Worm (Caenorhabditis elegans) whole organism, L4 larva: ENCODE data around the gene his-17.

ENCODE experiments used
- F37D6.2 ChIP-seq: sonication (generic microtip); optimal IDR thresholded peaks from 2 replicates; lab custom pipeline; 2016; ENCODE audit warnings: mild to moderate bottlenecking, missing genetic modification characterization, missing compliant biosample characterization
- F49E8.2 ChIP-seq: sonication (generic microtip); optimal IDR thresholded peaks from 2 replicates; lab custom pipeline; 2016; ENCODE audit warnings: missing compliant biosample characterization, mild to moderate bottlenecking, missing genetic modification characterization, borderline replicate concordance
- T20F7.1 ChIP-seq: fragments of 200-800 bp; sonication (Bioruptor generic); optimal IDR thresholded peaks from 2 replicates; lab custom pipeline; 2018; ENCODE audit warnings: mild to moderate bottlenecking, missing genetic modification characterization, missing compliant biosample characterization
- ZK337.2 ChIP-seq: fragments of 200-800 bp; sonication (Bioruptor generic); IDR thresholded peaks from 2 replicates; pipeline ENCODE4 v1.3.6; 2022; ENCODE audit warnings: missing genetic modification reagents, missing genetic modification characterization, missing compliant biosample characterization
- ZK546.5 ChIP-seq, 2 experiments: sonication (generic microtip); optimal IDR thresholded peaks; 2 replicates each; lab custom pipeline; 2017; ENCODE audit warnings: missing biosample characterization in 2 of 2, missing genetic modification characterization in 2 of 2
- ceh-28 ChIP-seq: fragments of 150-350 bp; optimal IDR thresholded peaks from 2 replicates; lab custom pipeline; 2014; ENCODE audit warnings: missing biosample characterization, missing genetic modification reagents, missing genetic modification characterization
- ctbp-1 ChIP-seq: fragments of 200-800 bp; sonication (Bioruptor generic); IDR thresholded peaks from 2 replicates; pipeline ENCODE4 v1.3.6; 2022; ENCODE audit warnings: missing genetic modification reagents, missing genetic modification characterization, missing compliant biosample characterization
- daf-16 ChIP-seq, 3 experiments: sonication (generic microtip); optimal IDR thresholded peaks; 2 replicates each; lab custom pipeline; 2016 to 2017; ENCODE audit warnings: missing genetic modification characterization in 3 of 3, missing genetic modification reagents in 3 of 3, mild to moderate bottlenecking in 2 of 3, missing compliant biosample characterization in 2 of 3, missing biosample characterization in 1 of 3, moderate library complexity in 1 of 3
- daf-19 ChIP-seq: fragments of 200-800 bp; sonication (Bioruptor generic); conservative IDR thresholded peaks from 2 replicates; pipeline ENCODE4 v1.3.6; 2022; ENCODE audit warnings: missing genetic modification characterization, missing compliant biosample characterization
- dmd-6 ChIP-seq: fragments of 200-800 bp; sonication (Bioruptor generic); IDR thresholded peaks from 2 replicates; pipeline ENCODE4 v1.3.6; 2022; ENCODE audit warnings: missing genetic modification reagents, missing genetic modification characterization, missing compliant biosample characterization
- dve-1 ChIP-seq: sonication (generic microtip); optimal IDR thresholded peaks from 2 replicates; lab custom pipeline; 2017; ENCODE audit warnings: antibody characterized with exemption, mild to moderate bottlenecking, missing genetic modification characterization, missing compliant biosample characterization; ENCODE audit not compliant: insufficient read depth
- fkh-10 ChIP-seq: fragments of 150-350 bp; optimal IDR thresholded peaks from 2 replicates; lab custom pipeline; 2014; ENCODE audit warnings: missing biosample characterization, missing genetic modification reagents, missing genetic modification characterization
- gei-8 ChIP-seq: fragments of 200-800 bp; sonication (Bioruptor generic); optimal IDR thresholded peaks from 2 replicates; lab custom pipeline; 2018; ENCODE audit warnings: mild to moderate bottlenecking, missing genetic modification characterization, missing compliant biosample characterization
- hif-1 ChIP-seq, 2 experiments: sonication (generic microtip); optimal IDR thresholded peaks; 2 replicates each; lab custom pipeline; 2016 to 2017; ENCODE audit warnings: missing compliant biosample characterization in 2 of 2, missing genetic modification characterization in 2 of 2, missing genetic modification reagents in 2 of 2, missing genotype in 2 of 2, mild to moderate bottlenecking in 1 of 2
- hlh-11 ChIP-seq: fragments of 200-800 bp; sonication (Bioruptor generic); optimal IDR thresholded peaks from 2 replicates; lab custom pipeline; 2018; ENCODE audit warnings: mild to moderate bottlenecking, missing genetic modification characterization, missing compliant biosample characterization
- hlh-30 ChIP-seq: sonication (generic microtip); optimal IDR thresholded peaks from 2 replicates; lab custom pipeline; 2017; ENCODE audit warnings: antibody characterized with exemption, mild to moderate bottlenecking, missing genetic modification characterization, missing compliant biosample characterization; ENCODE audit not compliant: insufficient read depth
- jun-1 ChIP-seq: fragments of 150-350 bp; optimal IDR thresholded peaks from 2 replicates; lab custom pipeline; 2014; ENCODE audit warnings: missing biosample characterization, missing genetic modification reagents, missing genetic modification characterization
- lin-13 ChIP-seq: fragments of 150-350 bp; optimal IDR thresholded peaks from 2 replicates; lab custom pipeline; 2014; ENCODE audit warnings: missing biosample characterization, missing genetic modification reagents, missing genetic modification characterization
- lin-29 ChIP-seq: fragments of 200-800 bp; sonication (Bioruptor generic); IDR thresholded peaks from 2 replicates; pipeline ENCODE4 v1.3.6; 2022; ENCODE audit warnings: missing genetic modification reagents, missing genetic modification characterization, missing compliant biosample characterization
- mdl-1 ChIP-seq, 2 experiments: fragments of 150-350 bp in 1 of 2; sonication (generic microtip) in 1 of 2; optimal IDR thresholded peaks; 2 replicates each; lab custom pipeline; 2014 to 2017; ENCODE audit warnings: missing biosample characterization in 2 of 2, missing genetic modification characterization in 2 of 2
- mdt-29 ChIP-seq: fragments of 200-800 bp; sonication (Bioruptor generic); IDR thresholded peaks from 2 replicates; pipeline ENCODE4 v1.3.6; 2022; ENCODE audit warnings: missing genetic modification reagents, missing genetic modification characterization, missing compliant biosample characterization
- mes-2 ChIP-seq: sonication (generic microtip); optimal IDR thresholded peaks from 2 replicates; lab custom pipeline; 2016; ENCODE audit warnings: missing genotype, mild to moderate bottlenecking, missing genetic modification characterization, missing compliant biosample characterization; ENCODE audit not compliant: poor library complexity, severe bottlenecking
- nhr-102 ChIP-seq: sonication (generic microtip); optimal IDR thresholded peaks from 2 replicates; lab custom pipeline; 2016; ENCODE audit warnings: mild to moderate bottlenecking, missing genetic modification characterization, moderate library complexity, missing compliant biosample characterization
- nhr-28 ChIP-seq: fragments of 150-350 bp; optimal IDR thresholded peaks from 2 replicates; lab custom pipeline; 2014; ENCODE audit warnings: missing biosample characterization, missing genetic modification characterization
- nhr-41 ChIP-seq: fragments of 200-800 bp; sonication (Bioruptor generic); IDR thresholded peaks from 2 replicates; pipeline ENCODE4 v1.3.6; 2022; ENCODE audit warnings: missing genetic modification reagents, missing genetic modification characterization, missing compliant biosample characterization
- nhr-48 ChIP-seq: sonication (generic microtip); optimal IDR thresholded peaks from 2 replicates; lab custom pipeline; 2016; ENCODE audit warnings: mild to moderate bottlenecking, missing genetic modification characterization, missing compliant biosample characterization
- nhr-6 ChIP-seq: fragments of 150-350 bp; optimal IDR thresholded peaks from 2 replicates; lab custom pipeline; 2014; ENCODE audit warnings: missing biosample characterization, missing genetic modification characterization
- nhr-76 ChIP-seq: fragments of 150-350 bp; optimal IDR thresholded peaks from 2 replicates; lab custom pipeline; 2014; ENCODE audit warnings: missing biosample characterization, missing genetic modification characterization
- pha-4 ChIP-seq, 2 experiments: fragments of 150-350 bp in 1 of 2; fragments of 200-800 bp in 1 of 2; sonication (Bioruptor generic) in 1 of 2; IDR thresholded peaks in 1 of 2; optimal IDR thresholded peaks in 1 of 2; 2 replicates each; pipeline versions ENCODE4 v1.3.6 to Lab custom; 2014 to 2022; ENCODE audit warnings: missing genetic modification characterization in 2 of 2, missing genetic modification reagents in 2 of 2, missing biosample characterization in 1 of 2, missing compliant biosample characterization in 1 of 2
- php-3 ChIP-seq: fragments of 200-800 bp; sonication (Bioruptor generic); IDR thresholded peaks from 2 replicates; pipeline ENCODE4 v1.3.6; 2022; ENCODE audit warnings: missing genetic modification reagents, missing genetic modification characterization, missing compliant biosample characterization
- set-16 ChIP-seq: fragments of 200-800 bp; sonication (Bioruptor generic); IDR thresholded peaks from 2 replicates; pipeline ENCODE4 v1.3.6; 2022; ENCODE audit warnings: missing genetic modification reagents, missing genetic modification characterization, missing compliant biosample characterization
- spr-1 ChIP-seq: sonication (generic microtip); optimal IDR thresholded peaks from 2 replicates; lab custom pipeline; 2016; ENCODE audit warnings: mild to moderate bottlenecking, missing genetic modification characterization, missing compliant biosample characterization
- spr-3 ChIP-seq: fragments of 200-800 bp; sonication (Bioruptor generic); optimal IDR thresholded peaks from 2 replicates; lab custom pipeline; 2018; ENCODE audit warnings: mild to moderate bottlenecking, missing genetic modification characterization, missing compliant biosample characterization
- tag-97 ChIP-seq: fragments of 200-800 bp; sonication (Bioruptor generic); IDR thresholded peaks from 2 replicates; pipeline ENCODE4 v1.3.6; 2022; ENCODE audit warnings: missing genetic modification characterization, missing compliant biosample characterization
- unc-62 ChIP-seq, 3 experiments: fragments of 150-350 bp in 1 of 3; sonication (generic microtip); optimal IDR thresholded peaks in 2 of 3; peaks in 1 of 3; 1 replicate in 1 of 3; 2 replicates in 2 of 3; lab custom pipeline; 2014 to 2017; ENCODE audit warnings: missing biosample characterization in 3 of 3, missing genetic modification characterization in 3 of 3, missing genetic modification reagents in 3 of 3, missing genotype in 1 of 3
- vab-7 ChIP-seq: fragments of 200-800 bp; sonication (Bioruptor generic); IDR thresholded peaks from 2 replicates; pipeline ENCODE4 v1.3.6; 2022; ENCODE audit warnings: missing genetic modification reagents, missing genetic modification characterization, missing compliant biosample characterization
- zfp-2 ChIP-seq: sonication (generic microtip); optimal IDR thresholded peaks from 2 replicates; lab custom pipeline; 2016; ENCODE audit warnings: mild to moderate bottlenecking, missing genetic modification characterization, missing compliant biosample characterization
- ztf-7 ChIP-seq: fragments of 150-350 bp; optimal IDR thresholded peaks from 2 replicates; lab custom pipeline; 2014; ENCODE audit warnings: missing biosample characterization, missing genetic modification characterization

The his-17 gene

DNA sequence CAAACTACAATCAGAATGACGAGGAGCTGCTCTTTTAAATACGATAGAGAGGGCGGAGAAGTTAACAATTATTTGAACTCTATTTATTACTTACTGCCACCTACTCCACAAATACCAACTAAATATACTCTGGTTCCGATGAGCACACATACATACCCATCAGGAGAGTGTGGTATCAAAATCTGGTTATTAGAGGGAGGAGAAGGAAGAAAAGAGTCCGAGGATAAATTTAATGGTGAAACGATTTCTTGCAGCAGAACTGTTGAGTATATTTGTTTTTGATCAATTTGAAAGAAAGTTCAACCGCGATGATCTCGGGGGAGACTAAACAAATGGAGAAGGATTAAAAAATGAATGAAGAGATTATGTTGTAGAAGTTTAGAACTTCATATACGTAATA is 31.2 kb upstream of the his-17 start, which contains the start of gene H14N18.4:
Gene H14N18.4 (minus strand): TSS at position 12 of the 400 bp plus-strand sequence.
- TF ChIP-seq set-16 (GFP tag; lab: Robert Waterston, UW): no peak
- TF ChIP-seq gei-8 (GFP tag; lab: Kevin White, UChicago): no peak
- no peak for TF ChIP-seq jun-1
- no peak for TF ChIP-seq ztf-7 (tag; lab: Kevin White, UChicago)
- no peak for TF ChIP-seq pha-4 (GFP tag; IDR thresholded peaks at IDR 0.05; lab: Robert Waterston, UW)
- no peak for TF ChIP-seq pha-4 (tag; optimal IDR thresholded peaks at IDR 0.05; lab: Kevin White, UChicago)
- TF ChIP-seq lin-13 (GFP tag; lab: Kevin White, UChicago): no peak
- TF ChIP-seq unc-62 (GFP tag; optimal IDR thresholded peaks at IDR 0.05 in 1 of 2; lab: Kevin White, UChicago): peak in 1 of 2 experiments; percentile 98
- no peak for TF ChIP-seq unc-62 (tag; optimal IDR thresholded peaks at IDR 0.05; lab: Kevin White, UChicago)
- TF ChIP-seq ctbp-1 (GFP tag; lab: Robert Waterston, UW): 0 out of 2 replicates have a peak, but pooled peaks have one; percentile 19
- no peak for TF ChIP-seq F37D6.2

DNA sequence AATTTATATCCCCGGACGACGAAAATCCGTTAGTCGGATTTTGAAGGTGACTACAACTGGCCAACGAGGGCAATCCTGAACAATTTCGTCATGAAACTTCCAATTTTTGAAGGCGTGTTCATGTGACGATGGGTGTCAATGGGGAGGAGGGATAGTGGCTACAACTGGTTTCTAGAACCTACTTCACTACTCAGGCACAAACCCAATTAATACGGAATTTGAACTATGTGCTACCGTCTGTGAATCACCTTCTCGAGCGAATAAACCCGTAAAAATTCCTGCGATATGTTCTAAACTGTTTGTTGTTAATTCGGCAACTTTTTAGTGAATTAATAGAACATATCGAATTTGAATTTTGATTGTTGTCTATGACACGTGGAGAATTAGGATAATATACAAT is 29.9 kb upstream of the his-17 start:
- no peak for TF ChIP-seq dve-1 (tag; lab: Kevin White, UChicago)
- TF ChIP-seq T20F7.1 (GFP tag; lab: Kevin White, UChicago): no peak
- no peak for TF ChIP-seq ctbp-1 (GFP tag; lab: Robert Waterston, UW)
- no peak for TF ChIP-seq mes-2 (tag; lab: Kevin White, UChicago)
- TF ChIP-seq unc-62 (GFP tag; optimal IDR thresholded peaks at IDR 0.05 in 1 of 2; lab: Kevin White, UChicago): peak in 1 of 2 experiments; percentile 92
- no peak for TF ChIP-seq unc-62 (tag; optimal IDR thresholded peaks at IDR 0.05; lab: Kevin White, UChicago)

DNA sequence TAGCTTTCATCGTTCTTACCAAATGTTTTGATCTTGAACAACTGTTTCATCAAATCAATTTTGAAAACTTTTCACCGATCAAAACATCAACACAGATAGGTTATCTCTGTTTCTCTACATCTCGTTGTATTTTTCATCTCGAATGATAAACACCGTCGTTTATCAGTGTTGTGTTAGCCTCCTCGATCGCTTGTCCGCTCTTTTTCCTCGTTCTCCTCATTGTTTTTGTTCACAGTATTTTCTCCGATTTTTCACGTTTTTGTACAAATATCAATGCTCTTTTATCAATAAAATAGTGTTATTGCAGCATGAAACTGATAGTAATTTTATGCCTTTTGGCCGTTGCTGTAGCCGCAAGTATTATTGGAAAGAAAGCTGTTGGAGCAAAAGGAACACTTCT is 25.0 kb upstream of the his-17 start, which contains the start of gene ttr-47:
Gene ttr-47 (plus strand): TSS at position 308 of the 400 bp plus-strand sequence.
- TF ChIP-seq php-3 (GFP tag; lab: Robert Waterston, UW) (peak; percentile 78), hlh-11 (tag; lab: Kevin White, UChicago) (peak; percentile 72), hif-1 (tag; optimal IDR thresholded peaks at IDR 0.05; lab: Kevin White, UChicago) (peak in 1 of 2 experiments; percentile 16), dve-1 (tag; lab: Kevin White, UChicago) (peak; percentile 72), tag-97 (GFP tag; lab: Robert Waterston, UW) (no peak), nhr-102 (tag; lab: Kevin White, UChicago) (peak; percentile 50), jun-1 (no peak), unc-62 (GFP tag; optimal IDR thresholded peaks at IDR 0.05 in 1 of 2; lab: Kevin White, UChicago) (peak in 1 of 2 experiments; percentile 89), unc-62 (tag; optimal IDR thresholded peaks at IDR 0.05; lab: Kevin White, UChicago) (no peak), nhr-48 (tag; lab: Kevin White, UChicago) (peak; percentile 13), nhr-76 (tag; lab: Kevin White, UChicago) (no peak), nhr-28 (tag; lab: Kevin White, UChicago) (peak; percentile 35), daf-16 (GFP tag; optimal IDR thresholded peaks at IDR 0.05; lab: Kevin White, UChicago) (peak in 1 of 2 experiments; percentile 93), daf-16 (tag; optimal IDR thresholded peaks at IDR 0.05; lab: Kevin White, UChicago) (peak; percentile 99), dmd-6 (GFP tag; lab: Robert Waterston, UW) (peak; percentile 16; the same call in 1 of the 2 replicates)

DNA sequence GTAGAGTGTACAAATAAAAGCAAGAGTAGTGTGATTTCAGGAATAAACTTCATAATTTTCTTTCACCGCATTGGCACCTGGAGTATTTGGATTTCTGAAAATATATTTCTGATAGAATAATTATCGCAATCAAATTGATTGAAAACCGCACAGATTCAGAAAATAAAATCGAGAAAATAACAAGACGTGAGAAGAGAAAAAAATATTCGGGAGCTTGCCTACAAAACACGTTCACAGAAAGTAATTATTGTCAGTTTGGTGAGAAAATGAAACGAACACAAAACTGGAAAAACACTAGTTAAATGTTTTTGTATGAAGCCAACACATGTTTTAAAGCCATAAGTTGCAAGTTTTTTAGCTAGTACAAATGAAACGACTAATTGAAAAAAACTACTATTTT is 16.1 kb upstream of the his-17 start, which contains the start of gene mod-1:
Gene mod-1 (minus strand): TSS at position 101 of the 400 bp plus-strand sequence.
- no peak for TF ChIP-seq daf-16 (GFP tag; optimal IDR thresholded peaks at IDR 0.05; lab: Kevin White, UChicago)
- TF ChIP-seq daf-16 (tag; optimal IDR thresholded peaks at IDR 0.05; lab: Kevin White, UChicago): no peak
- no peak for TF ChIP-seq spr-1
- no peak for TF ChIP-seq fkh-10 (GFP tag; lab: Kevin White, UChicago)
- no peak for TF ChIP-seq zfp-2 (tag; lab: Kevin White, UChicago)
- TF ChIP-seq ZK337.2 (GFP tag; lab: Robert Waterston, UW): no peak
- no peak for TF ChIP-seq mdl-1 (tag; optimal IDR thresholded peaks at IDR 0.05; lab: Kevin White, UChicago)
- TF ChIP-seq mdt-29: no peak
- TF ChIP-seq T20F7.1 (GFP tag; lab: Kevin White, UChicago): no peak
- no peak for TF ChIP-seq ztf-7 (tag; lab: Kevin White, UChicago)
- TF ChIP-seq lin-29 (GFP tag; lab: Robert Waterston, UW): no peak
- TF ChIP-seq vab-7 (GFP tag; lab: Robert Waterston, UW): no peak
- no peak for TF ChIP-seq unc-62 (GFP tag; optimal IDR thresholded peaks at IDR 0.05 in 1 of 2; lab: Kevin White, UChicago)
- no peak for TF ChIP-seq unc-62 (tag; optimal IDR thresholded peaks at IDR 0.05; lab: Kevin White, UChicago)
- TF ChIP-seq F49E8.2 (tag; lab: Kevin White, UChicago): no peak
- no peak for TF ChIP-seq daf-19 (GFP tag; lab: Robert Waterston, UW)
- no peak for TF ChIP-seq spr-3 (GFP tag; lab: Kevin White, UChicago)
- no peak for TF ChIP-seq hlh-30
- no peak for TF ChIP-seq ceh-28 (tag; lab: Kevin White, UChicago)
- no peak for TF ChIP-seq nhr-6 (tag; lab: Kevin White, UChicago)
- no peak for TF ChIP-seq nhr-41 (GFP tag; lab: Robert Waterston, UW)
- no peak for TF ChIP-seq ZK546.5 (tag; optimal IDR thresholded peaks at IDR 0.05; lab: Kevin White, UChicago)
